Fruit fly (Drosophila melanogaster) whole organism, wandering third instar larva: ENCODE results near the gene Sb.
A peak's percentile ranks its signal among the peaks of the same experiment; 100 is the strongest.

ENCODE experiments used
- Abd-B ChIP-seq: fragments of >200 bp; optimal IDR thresholded peaks from 2 replicates; lab custom pipeline; 2017; ENCODE audit warnings: missing biosample characterization, missing genetic modification characterization
- CG32264 ChIP-seq: fragments of 200-800 bp; sonication (Bioruptor generic); optimal IDR thresholded peaks from 2 replicates; lab custom pipeline; 2016; ENCODE audit warnings: missing biosample characterization, missing genetic modification characterization
- CG9705 ChIP-seq: fragments of 200-800 bp; sonication (Bioruptor generic); optimal IDR thresholded peaks from 2 replicates; lab custom pipeline; 2018; ENCODE audit warnings: missing biosample characterization, mild to moderate bottlenecking, missing genetic modification characterization
- CrebA ChIP-seq: fragments of 200-800 bp; sonication (Bioruptor generic); optimal IDR thresholded peaks from 2 replicates; lab custom pipeline; 2016; ENCODE audit warnings: missing biosample characterization, mild to moderate bottlenecking, missing genetic modification characterization, borderline replicate concordance
- Dfd ChIP-seq: fragments of >200 bp; optimal IDR thresholded peaks from 2 replicates; lab custom pipeline; 2017; ENCODE audit warnings: missing biosample characterization, missing genetic modification characterization
- Dif ChIP-seq: fragments of 200-275, 200-300 bp; sonication (Bioruptor generic); optimal IDR thresholded peaks from 2 replicates; lab custom pipeline; 2018; ENCODE audit warnings: missing biosample characterization, missing genetic modification characterization; ENCODE audit not compliant: partially characterized antibody
- GATAd ChIP-seq: sonication (Bioruptor generic); optimal IDR thresholded peaks from 2 replicates; lab custom pipeline; 2016; ENCODE audit warnings: missing biosample characterization, missing genetic modification characterization
- HLH106 ChIP-seq: fragments of 200-800 bp; optimal IDR thresholded peaks from 3 replicates; lab custom pipeline; 2019; ENCODE audit warnings: missing biosample characterization, mild to moderate bottlenecking, missing genetic modification characterization, moderate library complexity
- Hnf4 ChIP-seq: fragments of 200-800 bp; sonication (Bioruptor generic); optimal IDR thresholded peaks from 2 replicates; lab custom pipeline; 2016; ENCODE audit warnings: missing biosample characterization, mild to moderate bottlenecking, missing genetic modification characterization
- Hr78 ChIP-seq: fragments of >200 bp; optimal IDR thresholded peaks from 2 replicates; lab custom pipeline; 2017; ENCODE audit warnings: missing biosample characterization, missing genetic modification characterization
- Hr83 ChIP-seq: fragments of 200-300 bp; sonication (Bioruptor generic); optimal IDR thresholded peaks from 2 replicates; lab custom pipeline; 2016; ENCODE audit warnings: missing biosample characterization, mild to moderate bottlenecking, missing genetic modification characterization, moderate library complexity; ENCODE audit not compliant: poor library complexity, severe bottlenecking
- Jra ChIP-seq: sonication (Bioruptor generic); optimal IDR thresholded peaks from 2 replicates; lab custom pipeline; 2016; ENCODE audit warnings: missing biosample characterization, missing genetic modification characterization
- Mio ChIP-seq: sonication (Bioruptor generic); optimal IDR thresholded peaks from 2 replicates; lab custom pipeline; 2016; ENCODE audit warnings: missing biosample characterization, missing genetic modification characterization
- Myc ChIP-seq: fragments of >200 bp; optimal IDR thresholded peaks from 2 replicates; lab custom pipeline; 2017
- N ChIP-seq: fragments of >200 bp; optimal IDR thresholded peaks from 2 replicates; lab custom pipeline; 2018; ENCODE audit warnings: missing biosample characterization, missing external identifiers, missing genetic modification characterization
- OdsH ChIP-seq: fragments of 200-800 bp; sonication (Bioruptor generic); optimal IDR thresholded peaks from 2 replicates; lab custom pipeline; 2016; ENCODE audit warnings: missing biosample characterization, mild to moderate bottlenecking, missing genetic modification characterization
- Rel ChIP-seq, 2 experiments: fragments of 200-800 bp; sonication (Bioruptor generic) in 1 of 2; optimal IDR thresholded peaks; 2 replicates in 1 of 2; 3 replicates in 1 of 2; lab custom pipeline; 2016 to 2019; ENCODE audit warnings: mild to moderate bottlenecking in 2 of 2, missing biosample characterization in 2 of 2, missing genetic modification characterization in 2 of 2, moderate library complexity in 1 of 2
- Sp1 ChIP-seq: fragments of 200-800 bp; sonication (Bioruptor generic); optimal IDR thresholded peaks from 3 replicates; lab custom pipeline; 2019; ENCODE audit warnings: missing biosample characterization, mild to moderate bottlenecking, missing genetic modification characterization, moderate library complexity
- Vsx2 ChIP-seq: fragments of 200-300, 225-300 bp; sonication (Bioruptor generic); optimal IDR thresholded peaks from 2 replicates; lab custom pipeline; 2018; ENCODE audit warnings: missing biosample characterization, missing genetic modification characterization; ENCODE audit not compliant: partially characterized antibody
- br ChIP-seq: fragments of 200-800 bp; sonication (Bioruptor generic); optimal IDR thresholded peaks from 2 replicates; lab custom pipeline; 2016; ENCODE audit warnings: missing biosample characterization, missing genetic modification characterization
- brk ChIP-seq: fragments of 200-800 bp; sonication (Bioruptor generic); optimal IDR thresholded peaks from 2 replicates; lab custom pipeline; 2016; ENCODE audit warnings: missing biosample characterization, mild to moderate bottlenecking, missing genetic modification characterization
- dl ChIP-seq, 2 experiments: fragments of 175-275, 200-275 bp in 1 of 2; fragments of 200-275 bp in 1 of 2; sonication (Bioruptor generic); optimal IDR thresholded peaks; lab custom pipeline; 2018; ENCODE audit warnings: mild to moderate bottlenecking in 2 of 2, missing biosample characterization in 2 of 2, missing genetic modification characterization in 2 of 2, moderate library complexity in 2 of 2; ENCODE audit not compliant: partially characterized antibody in 2 of 2, insufficient read depth in 1 of 2
- dmrt93B ChIP-seq: fragments of 200-800 bp; sonication (Bioruptor generic); optimal IDR thresholded peaks from 2 replicates; lab custom pipeline; 2018; ENCODE audit warnings: missing biosample characterization, mild to moderate bottlenecking, missing genetic modification characterization
- dsf ChIP-seq: sonication (Bioruptor generic); optimal IDR thresholded peaks from 2 replicates; lab custom pipeline; 2016; ENCODE audit warnings: missing biosample characterization, missing genetic modification characterization, borderline replicate concordance
- ey ChIP-seq: fragments of 200-800 bp; sonication (Bioruptor generic); optimal IDR thresholded peaks from 2 replicates; lab custom pipeline; 2016; ENCODE audit warnings: missing biosample characterization, missing genetic modification characterization
- foxo ChIP-seq, 2 experiments: fragments of 200-800 bp; sonication (Bioruptor generic); optimal IDR thresholded peaks; 2 replicates in 1 of 2; 3 replicates in 1 of 2; lab custom pipeline; 2016 to 2017; ENCODE audit warnings: missing biosample characterization in 2 of 2, missing genetic modification characterization in 2 of 2
- fru ChIP-seq: fragments of 200-800 bp; sonication (Bioruptor generic); optimal IDR thresholded peaks from 3 replicates; lab custom pipeline; 2016; ENCODE audit warnings: missing biosample characterization, mild to moderate bottlenecking, missing genetic modification characterization
- h ChIP-seq: fragments of 200-800 bp; sonication (Bioruptor generic); optimal IDR thresholded peaks from 3 replicates; lab custom pipeline; 2016; ENCODE audit warnings: missing biosample characterization, mild to moderate bottlenecking, missing genetic modification characterization
- jim ChIP-seq: fragments of 175-275, 200-325 bp; sonication (Bioruptor generic); optimal IDR thresholded peaks from 2 replicates; lab custom pipeline; 2016; ENCODE audit warnings: missing biosample characterization, mild to moderate bottlenecking, missing genetic modification characterization
- lola ChIP-seq: fragments of >200 bp; optimal IDR thresholded peaks from 2 replicates; lab custom pipeline; 2017; ENCODE audit warnings: missing biosample characterization, missing genetic modification characterization
- pan ChIP-seq: fragments of >200 bp; optimal IDR thresholded peaks from 2 replicates; lab custom pipeline; 2017
- psq ChIP-seq: fragments of 200-800 bp; sonication (Bioruptor generic); optimal IDR thresholded peaks from 3 replicates; lab custom pipeline; 2017; ENCODE audit warnings: missing biosample characterization, mild to moderate bottlenecking, missing genetic modification characterization, moderate library complexity
- rgr ChIP-seq: fragments of 200-800 bp; sonication (Bioruptor generic); optimal IDR thresholded peaks from 3 replicates; lab custom pipeline; 2016; ENCODE audit warnings: missing biosample characterization, mild to moderate bottlenecking, missing genetic modification characterization
- sage ChIP-seq: fragments of 200-800 bp; sonication (Bioruptor generic); optimal IDR thresholded peaks from 2 replicates; lab custom pipeline; 2016; ENCODE audit warnings: missing biosample characterization, mild to moderate bottlenecking, missing genetic modification characterization
- sv ChIP-seq: fragments of 200-800 bp; sonication (Bioruptor generic); optimal IDR thresholded peaks from 3 replicates; lab custom pipeline; 2016; ENCODE audit warnings: missing biosample characterization, missing genetic modification characterization
- tai ChIP-seq: sonication (Bioruptor generic); optimal IDR thresholded peaks from 2 replicates; lab custom pipeline; 2016; ENCODE audit warnings: missing biosample characterization, missing genetic modification characterization
- usp ChIP-seq: fragments of >200 bp; optimal IDR thresholded peaks from 2 replicates; lab custom pipeline; 2017; ENCODE audit warnings: missing biosample characterization, missing genetic modification characterization
- woc ChIP-seq: sonication (Bioruptor generic); optimal IDR thresholded peaks from 2 replicates; lab custom pipeline; 2016; ENCODE audit warnings: missing biosample characterization, mild to moderate bottlenecking, missing genetic modification characterization

Sb gene

dm6 chr3R:16094918-16095317 is 21.0 kb upstream of the Sb start:
- TF ChIP-seq jim (GFP tag; lab: Kevin White, UChicago) = no peak
- no peak for TF ChIP-seq Hr83 (GFP tag; lab: Kevin White, UChicago)
- TF ChIP-seq dsf (GFP tag; lab: Kevin White, UChicago) = no peak
- TF ChIP-seq tai (GFP tag; lab: Kevin White, UChicago) = no peak
- no peak for TF ChIP-seq Dfd (GFP tag; lab: Kevin White, UChicago)
- TF ChIP-seq Dif (GFP tag; lab: Kevin White, UChicago) = no peak
- no peak for TF ChIP-seq ey
- no peak for TF ChIP-seq Mio
- TF ChIP-seq sage = no peak
- TF ChIP-seq Hnf4 (GFP tag; lab: Kevin White, UChicago) = no peak
- TF ChIP-seq GATAd = no peak
- no peak for TF ChIP-seq Hr78
- TF ChIP-seq psq (GFP tag; lab: Kevin White, UChicago) = no peak
- TF ChIP-seq pan = no peak
- TF ChIP-seq foxo (GFP tag; optimal IDR thresholded peaks at IDR 0.05; lab: Kevin White, UChicago) = no peak
- no peak for TF ChIP-seq lola (GFP tag; lab: Kevin White, UChicago)
- TF ChIP-seq HLH106 = no peak
- TF ChIP-seq usp (GFP tag; lab: Kevin White, UChicago) = no peak
- TF ChIP-seq CG32264 (GFP tag; lab: Kevin White, UChicago) = no peak

dm6 chr3R:16097661-16098329 is 18.2 kb upstream of the Sb start:
- TF ChIP-seq Vsx2 (GFP tag; lab: Kevin White, UChicago) = no peak
- TF ChIP-seq dl (GFP tag; optimal IDR thresholded peaks at IDR 0.05; lab: Kevin White, UChicago; ENCODE audit: insufficient read depth in 1 of 2, partially characterized antibody in 2 of 2) = no peak
- peak; percentile 96 for TF ChIP-seq psq (GFP tag; lab: Kevin White, UChicago)
- peak; percentile 97 for TF ChIP-seq Sp1 (GFP tag; lab: Kevin White, UChicago)
- peak; percentile 99 for TF ChIP-seq br
- peak; percentile 79 for TF ChIP-seq Hr83 (GFP tag; lab: Kevin White, UChicago)
- peak; percentile 88 to 99 for TF ChIP-seq foxo (GFP tag; optimal IDR thresholded peaks at IDR 0.05; lab: Kevin White, UChicago)
- peak; percentile 93 for TF ChIP-seq GATAd
- TF ChIP-seq Mio = peak; percentile 86
- TF ChIP-seq sv = peak; percentile 9
- peak; percentile 98 for TF ChIP-seq dmrt93B (GFP tag; lab: Kevin White, UChicago)
- TF ChIP-seq lola (GFP tag; lab: Kevin White, UChicago) = no peak
- TF ChIP-seq Myc (lab: Kevin White, UChicago) = no peak
- peak; percentile 95 for TF ChIP-seq CG9705 (GFP tag; lab: Kevin White, UChicago)
- TF ChIP-seq jim (GFP tag; lab: Kevin White, UChicago) = peak; percentile 69
- TF ChIP-seq brk (GFP tag; lab: Kevin White, UChicago) = no peak
- peak; percentile 99 for TF ChIP-seq OdsH (GFP tag; lab: Kevin White, UChicago)
- TF ChIP-seq N (GFP tag; lab: Kevin White, UChicago) = no peak
- TF ChIP-seq tai (GFP tag; lab: Kevin White, UChicago) = no peak
- TF ChIP-seq ey = peak; percentile 99
- peak; percentile 98 for TF ChIP-seq Hnf4 (GFP tag; lab: Kevin White, UChicago)
- peak; percentile 82 for TF ChIP-seq Rel (GFP tag; optimal IDR thresholded peaks at IDR 0.05; lab: Kevin White, UChicago)
- TF ChIP-seq Rel (tag; optimal IDR thresholded peaks at IDR 0.05; lab: Kevin White, UChicago) = peak; percentile 87
- TF ChIP-seq CrebA (GFP tag; lab: Kevin White, UChicago) = peak; percentile 72
- TF ChIP-seq Hr78 = no peak
- no peak for TF ChIP-seq pan
- TF ChIP-seq fru (GFP tag; lab: Kevin White, UChicago) = peak; percentile 99
- peak; percentile 99 for TF ChIP-seq rgr (GFP tag; lab: Kevin White, UChicago)
- peak; percentile 97 for TF ChIP-seq woc
- TF ChIP-seq Abd-B (GFP tag; lab: Kevin White, UChicago) = no peak
- no peak for TF ChIP-seq Dfd (GFP tag; lab: Kevin White, UChicago)
- TF ChIP-seq dsf (GFP tag; lab: Kevin White, UChicago) = peak; percentile 89
- peak; percentile 95 for TF ChIP-seq Jra (GFP tag; lab: Kevin White, UChicago)
- TF ChIP-seq Dif (GFP tag; lab: Kevin White, UChicago) = no peak
- TF ChIP-seq HLH106 = peak; percentile 99
- TF ChIP-seq CG32264 (GFP tag; lab: Kevin White, UChicago) = peak; percentile 96
- no peak for TF ChIP-seq usp (GFP tag; lab: Kevin White, UChicago)
- TF ChIP-seq h (GFP tag; lab: Kevin White, UChicago) = peak; percentile 99
- peak; percentile 96 for TF ChIP-seq sage
